Worm (Caenorhabditis elegans) whole organism, L1 larva: ENCODE data around the gene swt-6.

Experiments
- C16A3.4 ChIP-seq: fragments of 150-350 bp; optimal IDR thresholded peaks from 2 replicates; lab custom pipeline; 2014; ENCODE audit warnings: missing biosample characterization, missing genetic modification characterization
- aha-1 ChIP-seq: fragments of 150-350 bp; optimal IDR thresholded peaks from 2 replicates; lab custom pipeline; 2014; ENCODE audit warnings: missing biosample characterization, missing genetic modification characterization
- aly-2 ChIP-seq: fragments of 150-350 bp; optimal IDR thresholded peaks from 2 replicates; lab custom pipeline; 2014; ENCODE audit warnings: missing biosample characterization, missing genetic modification characterization
- ama-1 ChIP-seq: fragments of 150-350 bp; optimal IDR thresholded peaks from 2 replicates; lab custom pipeline; 2014
- blmp-1 ChIP-seq: fragments of 150-350 bp; optimal IDR thresholded peaks from 2 replicates; lab custom pipeline; 2014; ENCODE audit warnings: missing biosample characterization, missing genetic modification characterization
- ceh-8 ChIP-seq: fragments of 200-800 bp; sonication (Bioruptor generic); optimal IDR thresholded peaks from 2 replicates; lab custom pipeline; 2018; ENCODE audit warnings: mild to moderate bottlenecking, missing genetic modification characterization, moderate library complexity, missing compliant biosample characterization
- ceh-90 ChIP-seq: sonication (generic microtip); optimal IDR thresholded peaks from 2 replicates; lab custom pipeline; 2016; ENCODE audit warnings: missing genetic modification characterization, missing compliant biosample characterization
- dpl-1 ChIP-seq, 3 experiments: fragments of 150-350 bp in 2 of 3; sonication (generic microtip) in 1 of 3; optimal IDR thresholded peaks; 2 replicates each; lab custom pipeline; 2014 to 2017; ENCODE audit warnings: missing biosample characterization in 3 of 3, missing genetic modification characterization in 3 of 3, missing genetic modification reagents in 3 of 3
- dsc-1 ChIP-seq: sonication (generic microtip); optimal IDR thresholded peaks from 2 replicates; lab custom pipeline; 2016; ENCODE audit warnings: mild to moderate bottlenecking, missing genetic modification characterization, missing compliant biosample characterization
- egl-13 ChIP-seq: sonication (generic microtip); optimal IDR thresholded peaks from 2 replicates; lab custom pipeline; 2016; ENCODE audit warnings: missing genotype, missing genetic modification reagents, missing genetic modification characterization, missing compliant biosample characterization
- elt-3 ChIP-seq, 6 experiments: fragments of 150-350 bp in 1 of 6; sonication (generic microtip); optimal IDR thresholded peaks; 2 replicates each; lab custom pipeline; 2017 to 2018; ENCODE audit warnings: missing biosample characterization in 6 of 6, missing genetic modification characterization in 6 of 6, inconsistent platforms in 1 of 6
- ets-5 ChIP-seq: fragments of 200-800 bp; sonication (Bioruptor generic); IDR thresholded peaks from 2 replicates; pipeline ENCODE4 v1.3.6; 2022; ENCODE audit warnings: missing genetic modification characterization, missing compliant biosample characterization
- fkh-8 ChIP-seq: sonication (generic microtip); optimal IDR thresholded peaks from 2 replicates; lab custom pipeline; 2016; ENCODE audit warnings: mild to moderate bottlenecking, missing genetic modification characterization, missing compliant biosample characterization
- grh-1 ChIP-seq: fragments of 200-800 bp; sonication (Bioruptor generic); IDR thresholded peaks from 2 replicates; pipeline ENCODE4 v1.3.6; 2022; ENCODE audit warnings: missing genetic modification reagents, missing genetic modification characterization, missing compliant biosample characterization
- hlh-17 ChIP-seq: fragments of 200-800 bp; sonication (Bioruptor generic); optimal IDR thresholded peaks from 2 replicates; lab custom pipeline; 2018; ENCODE audit warnings: missing genetic modification characterization, mild to moderate bottlenecking, missing compliant biosample characterization, moderate library complexity, borderline replicate concordance
- hlh-4 ChIP-seq: sonication (generic microtip); optimal IDR thresholded peaks from 2 replicates; lab custom pipeline; 2016; ENCODE audit warnings: mild to moderate bottlenecking, missing genetic modification characterization, missing compliant biosample characterization
- lin-39 ChIP-seq: fragments of 150-350 bp; optimal IDR thresholded peaks from 2 replicates; lab custom pipeline; 2014; ENCODE audit warnings: missing biosample characterization, missing genetic modification reagents, missing genetic modification characterization
- lsy-2 ChIP-seq, 2 experiments: fragments of 150-350 bp; optimal IDR thresholded peaks; 2 replicates each; lab custom pipeline; 2014; ENCODE audit warnings: missing biosample characterization in 2 of 2, missing genetic modification characterization in 2 of 2
- mab-9 ChIP-seq: fragments of 200-800 bp; sonication (Bioruptor generic); IDR thresholded peaks from 2 replicates; pipeline ENCODE4 v1.3.6; 2022; ENCODE audit warnings: missing genetic modification reagents, missing genetic modification characterization, missing compliant biosample characterization
- nhr-19 ChIP-seq: fragments of 200-800 bp; sonication (Bioruptor generic); conservative IDR thresholded peaks from 2 replicates; pipeline ENCODE4 v1.3.6; 2022; ENCODE audit warnings: missing genetic modification characterization, missing compliant biosample characterization
- nhr-20 ChIP-seq: sonication (generic microtip); optimal IDR thresholded peaks from 2 replicates; lab custom pipeline; 2016; ENCODE audit warnings: mild to moderate bottlenecking, missing genetic modification characterization, missing compliant biosample characterization
- nhr-237 ChIP-seq: fragments of 150-350 bp; optimal IDR thresholded peaks from 2 replicates; lab custom pipeline; 2014; ENCODE audit warnings: missing biosample characterization, missing genetic modification characterization
- nhr-28 ChIP-seq: fragments of 150-350 bp; optimal IDR thresholded peaks from 2 replicates; lab custom pipeline; 2014; ENCODE audit warnings: missing biosample characterization, missing genetic modification characterization
- nhr-47 ChIP-seq: sonication (generic microtip); optimal IDR thresholded peaks from 2 replicates; lab custom pipeline; 2016; ENCODE audit warnings: mild to moderate bottlenecking, missing genetic modification characterization, moderate library complexity, missing compliant biosample characterization
- nhr-71 ChIP-seq: sonication (generic microtip); optimal IDR thresholded peaks from 2 replicates; lab custom pipeline; 2016; ENCODE audit warnings: mild to moderate bottlenecking, missing genetic modification characterization, moderate library complexity, missing compliant biosample characterization
- nhr-76 ChIP-seq: sonication (generic microtip); optimal IDR thresholded peaks from 2 replicates; lab custom pipeline; 2017; ENCODE audit warnings: missing biosample characterization, missing genetic modification characterization
- nhr-77 ChIP-seq: fragments of 150-350 bp; optimal IDR thresholded peaks from 2 replicates; lab custom pipeline; 2014; ENCODE audit warnings: missing biosample characterization, missing genetic modification characterization
- nhr-84 ChIP-seq: sonication (generic microtip); optimal IDR thresholded peaks from 2 replicates; lab custom pipeline; 2017; ENCODE audit warnings: missing biosample characterization, missing genetic modification characterization
- nhr-85 ChIP-seq: sonication (generic microtip); peaks from one replicate; lab custom pipeline; 2016; ENCODE audit warnings: missing genetic modification characterization, inconsistent platforms, missing compliant biosample characterization
- pqm-1 ChIP-seq: sonication (generic microtip); optimal IDR thresholded peaks from 3 replicates; lab custom pipeline; 2017; ENCODE audit warnings: missing biosample characterization, missing genetic modification characterization
- sox-4 ChIP-seq: sonication (generic microtip); optimal IDR thresholded peaks from 2 replicates; lab custom pipeline; 2016; ENCODE audit warnings: missing genetic modification characterization, missing compliant biosample characterization
- tbx-2 ChIP-seq: sonication (generic microtip); optimal IDR thresholded peaks from 2 replicates; lab custom pipeline; 2016; ENCODE audit warnings: missing genetic modification characterization, missing compliant biosample characterization
- tlp-1 ChIP-seq: fragments of 150-350 bp; optimal IDR thresholded peaks from 2 replicates; lab custom pipeline; 2014; ENCODE audit warnings: missing biosample characterization, missing genetic modification characterization
- unc-130 ChIP-seq: fragments of 150-350 bp; optimal IDR thresholded peaks from 2 replicates; lab custom pipeline; 2017; ENCODE audit warnings: missing biosample characterization, missing genetic modification characterization, inconsistent platforms
- unc-62 ChIP-seq: fragments of 150-350 bp; optimal IDR thresholded peaks from 2 replicates; lab custom pipeline; 2014; ENCODE audit warnings: missing biosample characterization, missing genetic modification reagents, missing genetic modification characterization
- vab-15 ChIP-seq: sonication (generic microtip); optimal IDR thresholded peaks from 2 replicates; lab custom pipeline; 2017; ENCODE audit warnings: missing genotype, mild to moderate bottlenecking, missing genetic modification characterization, missing compliant biosample characterization
- zag-1 ChIP-seq: fragments of 150-350 bp; optimal IDR thresholded peaks from 2 replicates; lab custom pipeline; 2014; ENCODE audit warnings: missing biosample characterization, missing genetic modification characterization
- zip-4 ChIP-seq: fragments of 200-800 bp; sonication (Bioruptor generic); optimal IDR thresholded peaks from 2 replicates; lab custom pipeline; 2018; ENCODE audit warnings: mild to moderate bottlenecking, missing genetic modification characterization, moderate library complexity, missing compliant biosample characterization

Gene swt-6

DNA sequence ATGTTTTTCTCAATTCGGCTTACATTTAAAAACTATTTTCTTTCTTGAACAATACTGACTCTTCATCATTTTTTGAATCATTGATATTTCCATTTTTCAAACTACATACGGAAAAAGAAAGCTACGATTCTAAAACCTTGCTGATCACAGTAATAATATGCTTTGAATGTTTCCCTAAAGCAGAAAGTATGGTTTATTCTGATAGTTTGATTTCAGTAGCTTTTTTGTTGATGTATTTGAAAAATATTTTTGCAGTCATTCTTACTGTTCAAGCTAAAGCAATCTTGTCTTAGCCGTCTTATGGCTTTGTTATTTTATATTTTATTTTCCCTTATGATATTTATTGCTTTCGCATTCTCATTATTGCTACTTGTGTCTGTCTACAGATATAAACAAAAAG is 24.7 kb upstream of the swt-6 start, which contains the start of gene srxa-13 (continued):
- no peak for TF ChIP-seq sox-4

ce11 chrV:13931225-13931624 is 22.9 kb upstream of the swt-6 start, which contains the start of gene C06B3.16:
C06B3.16 (plus strand) TSS chrV:13931525.
- no peak for TF ChIP-seq ceh-8
- no peak for TF ChIP-seq tlp-1
- TF ChIP-seq nhr-237 (tag; lab: Kevin White, UChicago), result no peak
- no peak for TF ChIP-seq nhr-71 (tag; lab: Kevin White, UChicago)
- TF ChIP-seq unc-130 (tag; lab: Kevin White, UChicago), result no peak
- no peak for TF ChIP-seq C16A3.4 (tag; lab: Kevin White, UChicago)

DNA sequence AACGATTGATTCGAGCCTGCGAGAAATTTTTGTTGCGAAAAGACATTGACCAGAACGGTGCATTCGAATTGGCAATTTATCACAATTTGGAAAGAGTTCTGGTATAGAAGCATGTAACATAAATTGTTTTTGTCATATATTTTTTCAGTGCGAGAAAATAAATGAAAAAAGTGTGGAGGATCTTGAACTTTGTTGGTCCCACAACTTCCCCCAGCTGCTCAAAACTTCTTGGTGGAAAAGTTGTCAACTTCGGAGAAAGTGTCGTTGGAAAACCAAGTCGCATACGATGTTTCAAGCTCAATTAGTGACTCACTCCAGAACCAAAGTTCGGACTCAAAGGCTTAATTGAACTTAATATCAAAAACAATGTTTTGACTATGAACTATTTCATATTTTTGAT is 22.2 kb upstream of the swt-6 start:
- TF ChIP-seq mab-9 (no peak), aly-2 (tag; lab: Kevin White, UChicago) (no peak), nhr-85 (no peak), zag-1 (no peak), sox-4 (no peak), pqm-1 (no peak), lin-39 (tag; lab: Kevin White, UChicago) (no peak), egl-13 (tag; lab: Kevin White, UChicago) (no peak), ceh-90 (tag; lab: Kevin White, UChicago) (no peak), unc-62 (GFP tag; lab: Kevin White, UChicago) (no peak), ceh-8 (no peak), nhr-28 (tag; lab: Kevin White, UChicago) (no peak), hlh-17 (GFP tag; lab: Kevin White, UChicago) (no peak)

- TF ChIP-seq dsc-1 (tag; lab: Kevin White, UChicago) (no peak), vab-15 (tag; lab: Kevin White, UChicago) (no peak), nhr-19 (GFP tag; lab: Robert Waterston, UW) (no peak), nhr-20 (tag; lab: Kevin White, UChicago) (peak; percentile 2), nhr-28 (tag; lab: Kevin White, UChicago) (no peak), nhr-237 (tag; lab: Kevin White, UChicago) (no peak), nhr-76 (no peak), aha-1 (tag; lab: Kevin White, UChicago) (no peak), ama-1 (lab: Kevin White, UChicago) (peak; percentile 30), fkh-8 (no peak), unc-62 (GFP tag; lab: Kevin White, UChicago) (no peak), nhr-47 (tag; lab: Kevin White, UChicago) (no peak), zip-4 (GFP tag; lab: Kevin White, UChicago) (no peak), dpl-1 (GFP tag; optimal IDR thresholded peaks at IDR 0.05; lab: Kevin White, UChicago) (no peak), hlh-4 (tag; lab: Kevin White, UChicago) (no peak), elt-3 (tag; optimal IDR thresholded peaks at IDR 0.05; lab: Kevin White, UChicago) (peak in 1 of 6 experiments; percentile 40), blmp-1 (tag; lab: Kevin White, UChicago) (no peak), grh-1 (GFP tag; lab: Robert Waterston, UW) (0 out of 2 replicates have a peak, but pooled peaks have one; percentile 25), ets-5 (GFP tag; lab: Robert Waterston, UW) (no peak), nhr-84 (tag; lab: Kevin White, UChicago) (no peak)
Observed at ce11 chrV:13934545-13934944, 19.6 kb upstream of the swt-6 start, which contains the start of gene R10D12.1. R10D12.1 (minus strand) TSS chrV:13934645.

DNA sequence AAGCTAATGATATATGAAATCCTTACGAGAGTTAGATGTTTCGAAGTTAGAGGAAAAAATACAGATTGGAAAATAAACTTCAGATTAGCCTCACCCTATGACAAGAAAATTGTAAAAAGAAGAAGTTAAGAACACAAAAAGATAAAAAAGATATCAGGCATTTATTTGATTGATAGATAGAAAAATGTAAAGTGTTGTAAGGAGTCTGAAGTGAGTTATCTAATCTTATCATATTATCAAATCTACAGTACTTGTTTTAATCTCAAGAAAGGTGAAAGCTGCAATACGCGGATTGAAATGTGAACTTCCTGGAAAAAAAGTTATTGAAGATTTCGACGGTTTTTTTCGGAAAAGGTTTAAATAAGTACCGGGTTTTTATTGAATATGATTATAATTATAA is 18.7 kb upstream of the swt-6 start:
- TF ChIP-seq elt-3 (tag; optimal IDR thresholded peaks at IDR 0.05; lab: Kevin White, UChicago), result peak in 5 of 6 experiments; percentile 25 to 93 (median 82)
- peak; percentile 41 for TF ChIP-seq blmp-1 (tag; lab: Kevin White, UChicago)
- no peak for TF ChIP-seq tbx-2
- no peak for TF ChIP-seq nhr-77 (tag; lab: Kevin White, UChicago)
- peak in 1 of 2 experiments; percentile 2 for TF ChIP-seq lsy-2 (tag; optimal IDR thresholded peaks at IDR 0.05; lab: Kevin White, UChicago)
